Worm (Caenorhabditis elegans) whole organism, L1 larva: ENCODE data around the gene fbxb-75.
A peak's percentile ranks its signal among the peaks of the same experiment; 100 is the strongest.

Experiments
- ama-1 ChIP-seq: fragments of 150-350 bp; optimal IDR thresholded peaks from 2 replicates; lab custom pipeline; 2014
- blmp-1 ChIP-seq: fragments of 150-350 bp; optimal IDR thresholded peaks from 2 replicates; lab custom pipeline; 2014; ENCODE audit warnings: missing biosample characterization, missing genetic modification characterization
- ceh-8 ChIP-seq: fragments of 200-800 bp; sonication (Bioruptor generic); optimal IDR thresholded peaks from 2 replicates; lab custom pipeline; 2018; ENCODE audit warnings: mild to moderate bottlenecking, missing genetic modification characterization, moderate library complexity, missing compliant biosample characterization
- ceh-82 ChIP-seq, 3 experiments: fragments of 150-350 bp in 1 of 3; sonication (generic microtip) in 2 of 3; optimal IDR thresholded peaks; 2 replicates each; lab custom pipeline; 2014 to 2017; ENCODE audit warnings: missing biosample characterization in 3 of 3, missing genetic modification characterization in 3 of 3
- ceh-88 ChIP-seq: fragments of 200-800 bp; sonication (Bioruptor generic); IDR thresholded peaks from 2 replicates; pipeline ENCODE4 v1.3.6; 2022; ENCODE audit warnings: missing genetic modification characterization, missing compliant biosample characterization
- dpl-1 ChIP-seq, 3 experiments: fragments of 150-350 bp in 2 of 3; sonication (generic microtip) in 1 of 3; optimal IDR thresholded peaks; 2 replicates each; lab custom pipeline; 2014 to 2017; ENCODE audit warnings: missing biosample characterization in 3 of 3, missing genetic modification characterization in 3 of 3, missing genetic modification reagents in 3 of 3
- efl-1 ChIP-seq, 4 experiments: fragments of 150-350 bp; optimal IDR thresholded peaks in 3 of 4; peaks in 1 of 4; 1 replicate in 1 of 4; 2 replicates in 3 of 4; lab custom pipeline; 2014; ENCODE audit warnings: missing biosample characterization in 2 of 4, missing genetic modification characterization in 2 of 4, missing genetic modification reagents in 2 of 4
- efl-3 ChIP-seq: fragments of 200-800 bp; sonication (Bioruptor generic); optimal IDR thresholded peaks from 2 replicates; lab custom pipeline; 2018; ENCODE audit warnings: mild to moderate bottlenecking, missing genetic modification characterization, missing compliant biosample characterization
- egl-13 ChIP-seq: sonication (generic microtip); optimal IDR thresholded peaks from 2 replicates; lab custom pipeline; 2016; ENCODE audit warnings: missing genotype, missing genetic modification reagents, missing genetic modification characterization, missing compliant biosample characterization
- elt-2 ChIP-seq: sonication (generic microtip); optimal IDR thresholded peaks from 2 replicates; lab custom pipeline; 2016; ENCODE audit warnings: missing genetic modification characterization, mild to moderate bottlenecking, inconsistent platforms, missing compliant biosample characterization, missing genetic modification reagents
- elt-3 ChIP-seq, 6 experiments: fragments of 150-350 bp in 1 of 6; sonication (generic microtip); optimal IDR thresholded peaks; 2 replicates each; lab custom pipeline; 2017 to 2018; ENCODE audit warnings: missing biosample characterization in 6 of 6, missing genetic modification characterization in 6 of 6, inconsistent platforms in 1 of 6
- ets-5 ChIP-seq: fragments of 200-800 bp; sonication (Bioruptor generic); IDR thresholded peaks from 2 replicates; pipeline ENCODE4 v1.3.6; 2022; ENCODE audit warnings: missing genetic modification characterization, missing compliant biosample characterization
- grh-1 ChIP-seq: fragments of 200-800 bp; sonication (Bioruptor generic); IDR thresholded peaks from 2 replicates; pipeline ENCODE4 v1.3.6; 2022; ENCODE audit warnings: missing genetic modification reagents, missing genetic modification characterization, missing compliant biosample characterization
- hlh-4 ChIP-seq: sonication (generic microtip); optimal IDR thresholded peaks from 2 replicates; lab custom pipeline; 2016; ENCODE audit warnings: mild to moderate bottlenecking, missing genetic modification characterization, missing compliant biosample characterization
- lin-14 ChIP-seq: fragments of 200-800 bp; sonication (Bioruptor generic); optimal IDR thresholded peaks from 2 replicates; lab custom pipeline; 2018; ENCODE audit warnings: mild to moderate bottlenecking, missing genetic modification characterization, moderate library complexity, missing compliant biosample characterization
- lir-3 ChIP-seq: sonication (generic microtip); optimal IDR thresholded peaks from 2 replicates; lab custom pipeline; 2016; ENCODE audit warnings: mild to moderate bottlenecking, missing genetic modification characterization, moderate library complexity, missing compliant biosample characterization; ENCODE audit not compliant: poor library complexity
- lsy-2 ChIP-seq, 2 experiments: fragments of 150-350 bp; optimal IDR thresholded peaks; 2 replicates each; lab custom pipeline; 2014; ENCODE audit warnings: missing biosample characterization in 2 of 2, missing genetic modification characterization in 2 of 2
- mdl-1 ChIP-seq, 2 experiments: fragments of 150-350 bp; optimal IDR thresholded peaks; 2 replicates each; lab custom pipeline; 2014 to 2017; ENCODE audit warnings: missing biosample characterization in 2 of 2, missing genetic modification characterization in 2 of 2, inconsistent platforms in 1 of 2
- mep-1 ChIP-seq: fragments of 150-350 bp; optimal IDR thresholded peaks from 2 replicates; lab custom pipeline; 2014; ENCODE audit warnings: missing biosample characterization, missing genetic modification characterization
- nhr-12 ChIP-seq: sonication (generic microtip); optimal IDR thresholded peaks from 2 replicates; lab custom pipeline; 2017; ENCODE audit warnings: missing biosample characterization, missing genetic modification characterization
- nhr-19 ChIP-seq: fragments of 200-800 bp; sonication (Bioruptor generic); conservative IDR thresholded peaks from 2 replicates; pipeline ENCODE4 v1.3.6; 2022; ENCODE audit warnings: missing genetic modification characterization, missing compliant biosample characterization
- nhr-20 ChIP-seq: sonication (generic microtip); optimal IDR thresholded peaks from 2 replicates; lab custom pipeline; 2016; ENCODE audit warnings: mild to moderate bottlenecking, missing genetic modification characterization, missing compliant biosample characterization
- nhr-71 ChIP-seq: sonication (generic microtip); optimal IDR thresholded peaks from 2 replicates; lab custom pipeline; 2016; ENCODE audit warnings: mild to moderate bottlenecking, missing genetic modification characterization, moderate library complexity, missing compliant biosample characterization
- nhr-77 ChIP-seq: fragments of 150-350 bp; optimal IDR thresholded peaks from 2 replicates; lab custom pipeline; 2014; ENCODE audit warnings: missing biosample characterization, missing genetic modification characterization
- nhr-85 ChIP-seq: sonication (generic microtip); peaks from one replicate; lab custom pipeline; 2016; ENCODE audit warnings: missing genetic modification characterization, inconsistent platforms, missing compliant biosample characterization
- pag-3 ChIP-seq: sonication (generic microtip); optimal IDR thresholded peaks from 2 replicates; lab custom pipeline; 2017; ENCODE audit warnings: missing genetic modification characterization, mild to moderate bottlenecking, missing compliant biosample characterization, antibody characterized with exemption, borderline replicate concordance; ENCODE audit not compliant: insufficient read depth
- rnt-1 ChIP-seq: sonication (generic microtip); optimal IDR thresholded peaks from 2 replicates; lab custom pipeline; 2016; ENCODE audit warnings: mild to moderate bottlenecking, missing genetic modification characterization, moderate library complexity, missing compliant biosample characterization
- skn-1 ChIP-seq: fragments of 150-350 bp; optimal IDR thresholded peaks from 2 replicates; lab custom pipeline; 2014; ENCODE audit warnings: missing biosample characterization, missing genetic modification characterization
- snu-23 ChIP-seq: sonication (generic microtip); optimal IDR thresholded peaks from 2 replicates; lab custom pipeline; 2016; ENCODE audit warnings: missing genetic modification characterization, missing compliant biosample characterization
- sox-4 ChIP-seq: sonication (generic microtip); optimal IDR thresholded peaks from 2 replicates; lab custom pipeline; 2016; ENCODE audit warnings: missing genetic modification characterization, missing compliant biosample characterization
- sup-37 ChIP-seq: fragments of 200-800 bp; sonication (Bioruptor generic); optimal IDR thresholded peaks from 2 replicates; lab custom pipeline; 2018; ENCODE audit warnings: mild to moderate bottlenecking, missing genetic modification characterization, missing compliant biosample characterization
- swsn-7 ChIP-seq: sonication (generic microtip); optimal IDR thresholded peaks from 2 replicates; lab custom pipeline; 2016; ENCODE audit warnings: missing genetic modification characterization, missing compliant biosample characterization
- unc-130 ChIP-seq: fragments of 150-350 bp; optimal IDR thresholded peaks from 2 replicates; lab custom pipeline; 2017; ENCODE audit warnings: missing biosample characterization, missing genetic modification characterization, inconsistent platforms
- unc-30 ChIP-seq: sonication (generic microtip); optimal IDR thresholded peaks from 2 replicates; lab custom pipeline; 2017; ENCODE audit warnings: missing biosample characterization, missing genetic modification characterization
- unc-62 ChIP-seq: fragments of 150-350 bp; optimal IDR thresholded peaks from 2 replicates; lab custom pipeline; 2014; ENCODE audit warnings: missing biosample characterization, missing genetic modification reagents, missing genetic modification characterization
- vab-15 ChIP-seq: sonication (generic microtip); optimal IDR thresholded peaks from 2 replicates; lab custom pipeline; 2017; ENCODE audit warnings: missing genotype, mild to moderate bottlenecking, missing genetic modification characterization, missing compliant biosample characterization

fbxb-75 gene

ce11 chrIV:4456658-4457057 is 15.7 kb upstream of the fbxb-75 start:
- TF ChIP-seq vab-15 (no peak), lin-14 (no peak), egl-13 (no peak), efl-3 (GFP tag; lab: Kevin White, UChicago) (no peak), lir-3 (tag; lab: Kevin White, UChicago) (no peak), elt-2 (no peak), mdl-1 (tag; optimal IDR thresholded peaks at IDR 0.05; lab: Kevin White, UChicago) (no peak), ceh-88 (GFP tag; lab: Robert Waterston, UW) (no peak)

ce11 chrIV:4454330-4455173 is 13.6 kb upstream of the fbxb-75 start, which contains the start of gene R08C7.11:
Gene R08C7.11 (minus strand): TSS chrIV:4454937.
- no peak for TF ChIP-seq hlh-4 (tag; lab: Kevin White, UChicago)
- peak; percentile 46; the same call in 1 of the 2 replicates for TF ChIP-seq nhr-19 (GFP tag; lab: Robert Waterston, UW)
- TF ChIP-seq lsy-2 (tag; optimal IDR thresholded peaks at IDR 0.05; lab: Kevin White, UChicago) = peak; percentile 27 to 30
- TF ChIP-seq skn-1 (tag; lab: Kevin White, UChicago) = peak; percentile 5
- peak; percentile 60 for TF ChIP-seq lin-14
- peak in 1 of 3 experiments; percentile 15 for TF ChIP-seq ceh-82 (tag; optimal IDR thresholded peaks at IDR 0.05; lab: Kevin White, UChicago)
- peak; percentile 2 to 16 (median 14) for TF ChIP-seq dpl-1 (GFP tag; optimal IDR thresholded peaks at IDR 0.05; lab: Kevin White, UChicago)
- peak; percentile 34 for TF ChIP-seq sup-37
- peak; percentile 39 for TF ChIP-seq snu-23
- TF ChIP-seq ets-5 = no peak
- peak; percentile 55 for TF ChIP-seq efl-1 (optimal IDR thresholded peaks at IDR 0.05; lab: Kevin White, UChicago)
- TF ChIP-seq efl-1 (GFP tag; optimal IDR thresholded peaks at IDR 0.05 in 1 of 2; lab: Kevin White, UChicago) = peak in 1 of 2 experiments; percentile 86
- TF ChIP-seq sox-4 (tag; lab: Kevin White, UChicago) = no peak
- peak; percentile 17 for TF ChIP-seq nhr-77 (tag; lab: Kevin White, UChicago)
- peak; percentile 38 for TF ChIP-seq unc-130 (tag; lab: Kevin White, UChicago)
- peak; percentile 63 for TF ChIP-seq rnt-1 (tag; lab: Kevin White, UChicago)
- TF ChIP-seq ama-1 (lab: Kevin White, UChicago) = no peak
- peak in 2 of 6 experiments; percentile 5 to 66 for TF ChIP-seq elt-3 (tag; optimal IDR thresholded peaks at IDR 0.05; lab: Kevin White, UChicago)
- no peak for TF ChIP-seq ceh-8 (GFP tag; lab: Kevin White, UChicago)
- peak; percentile 6 for TF ChIP-seq nhr-20 (tag; lab: Kevin White, UChicago)
- TF ChIP-seq mep-1 (tag; lab: Kevin White, UChicago) = peak; percentile 28
- no peak for TF ChIP-seq pag-3 (tag; lab: Kevin White, UChicago)
- no peak for TF ChIP-seq nhr-12 (tag; lab: Kevin White, UChicago)
- peak; percentile 18 for TF ChIP-seq swsn-7 (tag; lab: Kevin White, UChicago)
- TF ChIP-seq unc-30 (tag; lab: Kevin White, UChicago) = no peak
- TF ChIP-seq nhr-71 (tag; lab: Kevin White, UChicago) = peak; percentile 40
- peak; percentile 77 for TF ChIP-seq blmp-1
- TF ChIP-seq nhr-85 (tag; lab: Kevin White, UChicago) = peak; percentile 82

DNA sequence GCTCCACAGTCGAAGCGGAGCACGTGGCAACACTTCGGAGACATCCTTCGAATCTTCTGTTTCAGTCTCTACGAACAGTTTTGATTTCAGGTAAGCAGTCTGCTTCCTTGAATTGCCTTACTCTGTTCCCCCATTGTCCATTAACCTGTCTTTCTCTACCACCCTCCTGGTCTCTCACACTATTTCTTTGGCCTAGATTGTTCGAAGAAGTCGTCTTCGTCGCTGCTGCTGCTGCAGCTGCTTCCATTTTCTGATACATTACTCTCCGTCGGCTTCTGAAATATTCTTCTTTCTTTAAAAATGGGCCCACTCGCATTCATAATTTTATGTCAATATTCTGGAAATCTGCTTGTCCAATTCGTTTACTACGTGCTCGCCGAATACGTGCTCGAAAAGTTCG is 10.6 kb upstream of the fbxb-75 start, which contains the start of gene R08C7.1:
R08C7.1 (plus strand) TSS at position 301 of the 400 bp plus-strand sequence.
- no peak for TF ChIP-seq grh-1 (GFP tag; lab: Robert Waterston, UW)
- peak; percentile 37 for TF ChIP-seq nhr-85 (tag; lab: Kevin White, UChicago)
- no peak for TF ChIP-seq unc-62
